In the genomic region with DNA sequence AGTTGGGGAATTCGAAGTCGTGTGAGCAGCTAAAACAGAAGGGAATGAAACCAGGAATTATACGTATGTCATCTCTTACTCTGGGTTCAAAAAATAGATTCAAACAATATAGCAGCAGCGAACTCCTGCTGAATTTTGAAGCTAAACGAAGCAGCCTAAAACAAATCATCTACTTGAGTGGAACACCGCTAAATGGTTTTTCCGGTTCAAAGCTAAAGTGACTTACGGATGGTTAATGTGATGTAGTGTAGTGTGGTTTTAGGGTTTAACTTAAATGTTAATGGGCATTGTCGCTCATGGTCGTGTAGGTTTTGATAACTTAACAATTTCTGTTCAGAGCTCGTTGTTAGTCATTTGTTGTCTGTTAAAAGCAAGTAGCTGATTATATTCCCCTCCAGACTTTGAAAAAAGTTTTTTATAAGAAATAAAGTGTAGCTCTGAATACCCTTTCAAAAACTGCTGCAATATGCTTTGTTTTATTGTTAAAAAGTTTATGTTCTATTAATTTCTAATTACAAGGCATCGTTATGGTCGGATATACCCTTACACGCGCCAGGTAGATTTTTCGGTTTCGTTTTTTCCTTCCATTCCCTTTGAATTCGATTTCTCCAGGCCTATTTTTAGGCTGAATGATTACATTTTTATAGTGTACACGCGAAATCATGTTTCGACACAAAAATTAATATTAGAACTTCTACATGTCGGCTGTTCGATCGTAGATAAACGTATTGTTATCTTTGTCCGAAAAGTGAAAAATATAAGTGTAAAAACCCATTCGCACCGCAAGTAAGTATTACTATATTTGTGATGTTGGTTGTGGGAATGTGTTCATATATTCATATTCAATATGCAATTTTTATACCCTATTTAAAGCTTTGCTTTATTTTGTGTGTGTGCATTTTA, we compare ENCODE assay signal across 7 fruit fly cellular contexts.
TF ChIP-seq lines count a peak whose summit lies in the region.

No protein-coding gene starts in this region.

- peak; percentile 80 to 85 for TF ChIP-seq CTCF in S2 (optimal IDR thresholded peaks at IDR 0.05; lab: Kevin White, UChicago)
- TF ChIP-seq CTCF in whole organism, embryonic (GFP tag; optimal IDR thresholded peaks at IDR 0.05; lab: Kevin White, UChicago): peak; percentile 78

TF ChIP-seq in whole organism, 6 proteins besides CTCF, POLR2A, EP300 and RAD21:
- TF ChIP-seq CG8478 (optimal IDR thresholded peaks at IDR 0.05; lab: Kevin White, UChicago): no peak
- peak; percentile 75 for TF ChIP-seq pan (optimal IDR thresholded peaks at IDR 0.05; lab: Kevin White, UChicago)
- no peak for TF ChIP-seq usp (GFP tag; optimal IDR thresholded peaks at IDR 0.05; lab: Kevin White, UChicago)

TF ChIP-seq in whole organism, adult, 20 proteins besides CTCF, POLR2A, EP300 and RAD21 (continues in another document):
- TF ChIP-seq bab1 (GFP tag; optimal IDR thresholded peaks at IDR 0.05; lab: Kevin White, UChicago) (peak; percentile 87), toe (GFP tag; optimal IDR thresholded peaks at IDR 0.05; lab: Kevin White, UChicago) (no peak), CG1620 (GFP tag; optimal IDR thresholded peaks at IDR 0.05; lab: Kevin White, UChicago) (no peak), tj (GFP tag; optimal IDR thresholded peaks at IDR 0.05; lab: Kevin White, UChicago) (peak; percentile 14), Clk (GFP tag; optimal IDR thresholded peaks at IDR 0.05; lab: Kevin White, UChicago) (no peak), ovo (GFP tag; optimal IDR thresholded peaks at IDR 0.05; lab: Kevin White, UChicago) (no peak), cic (GFP tag; optimal IDR thresholded peaks at IDR 0.05; lab: Kevin White, UChicago) (no peak), CG11617 (GFP tag; optimal IDR thresholded peaks at IDR 0.05; lab: Kevin White, UChicago) (peak; percentile 49), cnc (optimal IDR thresholded peaks at IDR 0.05; lab: Kevin White, UChicago) (no peak), CG7045 (GFP tag; optimal IDR thresholded peaks at IDR 0.05; lab: Kevin White, UChicago) (no peak), CG7101 (tag; optimal IDR thresholded peaks at IDR 0.05; lab: Kevin White, UChicago) (peak; percentile 80), CG5204 (GFP tag; optimal IDR thresholded peaks at IDR 0.05; lab: Kevin White, UChicago) (no peak), pad (GFP tag; optimal IDR thresholded peaks at IDR 0.05; lab: Kevin White, UChicago) (peak; percentile 60), CG14711 (tag; optimal IDR thresholded peaks at IDR 0.05; lab: Kevin White, UChicago) (peak; percentile 74), Crg-1 (GFP tag; optimal IDR thresholded peaks at IDR 0.05; lab: Kevin White, UChicago) (peak; percentile 9)

TF ChIP-seq in whole organism, embryonic, 481 proteins besides CTCF, POLR2A, EP300 and RAD21 (continues in another document):
- peak; percentile 82 for TF ChIP-seq CG18011 (GFP tag; optimal IDR thresholded peaks at IDR 0.05; lab: Kevin White, UChicago)
- no peak for TF ChIP-seq CG2129 (GFP tag; IDR thresholded peaks at IDR 0.05; lab: Robert Waterston, UW; ENCODE audit: partially characterized antibody)
- no peak for TF ChIP-seq Poxn (GFP tag; IDR thresholded peaks at IDR 0.05; lab: Robert Waterston, UW)
- peak; percentile 4 for TF ChIP-seq stwl (tag; optimal IDR thresholded peaks at IDR 0.05; lab: Kevin White, UChicago)
- no peak for TF ChIP-seq hb (GFP tag; IDR thresholded peaks at IDR 0.05; lab: Robert Waterston, UW; ENCODE audit: partially characterized antibody)
- peak; percentile 91 for TF ChIP-seq CG13624 (GFP tag; optimal IDR thresholded peaks at IDR 0.05; lab: Kevin White, UChicago)
- TF ChIP-seq nau (GFP tag; optimal IDR thresholded peaks at IDR 0.05; lab: Kevin White, UChicago): peak; percentile 90
- peak; percentile 87 for TF ChIP-seq zfh2 (GFP tag; optimal IDR thresholded peaks at IDR 0.05; lab: Kevin White, UChicago)
- TF ChIP-seq toy (GFP tag; IDR thresholded peaks at IDR 0.05; lab: Robert Waterston, UW): no peak; the same call in 1 of the 2 replicates
- TF ChIP-seq sug (tag; optimal IDR thresholded peaks at IDR 0.05; lab: Kevin White, UChicago): peak; percentile 65
- no peak for TF ChIP-seq CG8765 (GFP tag; IDR thresholded peaks at IDR 0.05; lab: Robert Waterston, UW)
- peak; percentile 88 for TF ChIP-seq CG31365 (tag; optimal IDR thresholded peaks at IDR 0.05; lab: Kevin White, UChicago)
- no peak for TF ChIP-seq chinmo (GFP tag; IDR thresholded peaks at IDR 0.05; lab: Robert Waterston, UW; ENCODE audit: partially characterized antibody)
- TF ChIP-seq grn (GFP tag; optimal IDR thresholded peaks at IDR 0.05; lab: Kevin White, UChicago): peak; percentile 84
- TF ChIP-seq Opbp (GFP tag; IDR thresholded peaks at IDR 0.05; lab: Robert Waterston, UW; ENCODE audit: partially characterized antibody): no peak

TF ChIP-seq in whole organism, prepupa, 60 proteins besides CTCF, POLR2A, EP300 and RAD21 (continues in another document):
- peak; percentile 96 for TF ChIP-seq Sox14 (GFP tag; optimal IDR thresholded peaks at IDR 0.05; lab: Kevin White, UChicago)
- no peak for TF ChIP-seq svp (GFP tag; lab: Kevin White, UChicago)
- TF ChIP-seq CG6808 (GFP tag; optimal IDR thresholded peaks at IDR 0.05; lab: Kevin White, UChicago): no peak
- TF ChIP-seq vri (GFP tag; optimal IDR thresholded peaks at IDR 0.05; lab: Kevin White, UChicago): peak; percentile 92
- TF ChIP-seq eg (GFP tag; IDR thresholded peaks at IDR 0.05; lab: Robert Waterston, UW): no peak
- TF ChIP-seq CG6854 (GFP tag; optimal IDR thresholded peaks at IDR 0.05; lab: Kevin White, UChicago): peak; percentile 58
- peak; percentile 96 for TF ChIP-seq Hr4 (GFP tag; optimal IDR thresholded peaks at IDR 0.05; lab: Kevin White, UChicago)
- TF ChIP-seq Sox15 (GFP tag; optimal IDR thresholded peaks at IDR 0.05; lab: Kevin White, UChicago): peak; percentile 74
- peak; percentile 95 for TF ChIP-seq OdsH (GFP tag; optimal IDR thresholded peaks at IDR 0.05; lab: Kevin White, UChicago)
- peak; percentile 92 for TF ChIP-seq CG6792 (GFP tag; optimal IDR thresholded peaks at IDR 0.05; lab: Kevin White, UChicago)
- peak; percentile 95 for TF ChIP-seq Eip75B (GFP tag; optimal IDR thresholded peaks at IDR 0.05; lab: Kevin White, UChicago)
- no peak for TF ChIP-seq CG6163 (GFP tag; IDR thresholded peaks at IDR 0.05; lab: Robert Waterston, UW)
- no peak for TF ChIP-seq dsx (GFP tag; optimal IDR thresholded peaks at IDR 0.05; lab: Kevin White, UChicago; ENCODE audit: poor library complexity, severe bottlenecking)
- peak; percentile 94 for TF ChIP-seq Met (GFP tag; optimal IDR thresholded peaks at IDR 0.05; lab: Kevin White, UChicago)
- TF ChIP-seq cyc (GFP tag; optimal IDR thresholded peaks at IDR 0.05; lab: Kevin White, UChicago): peak; percentile 91
- peak; percentile 96 for TF ChIP-seq pdm3 (GFP tag; optimal IDR thresholded peaks at IDR 0.05; lab: Kevin White, UChicago)

TF ChIP-seq in whole organism, pupa, 21 proteins besides CTCF, POLR2A, EP300 and RAD21:
- TF ChIP-seq Pif1B (GFP tag; optimal IDR thresholded peaks at IDR 0.05; lab: Kevin White, UChicago) (peak; percentile 91), CG4496 (GFP tag; IDR thresholded peaks at IDR 0.05; lab: Robert Waterston, UW) (no peak), CG32121 (GFP tag; IDR thresholded peaks at IDR 0.05; lab: Robert Waterston, UW) (peak; percentile 94), CG8301 (tag; optimal IDR thresholded peaks at IDR 0.05; lab: Kevin White, UChicago) (peak; percentile 94), Pif1A (GFP tag; optimal IDR thresholded peaks at IDR 0.05; lab: Kevin White, UChicago) (peak; percentile 97), CG17806 (tag; optimal IDR thresholded peaks at IDR 0.05; lab: Kevin White, UChicago) (peak; percentile 89), gl (tag; optimal IDR thresholded peaks at IDR 0.05; lab: Kevin White, UChicago) (peak; percentile 84), CG15710 (tag; optimal IDR thresholded peaks at IDR 0.05; lab: Kevin White, UChicago) (peak; percentile 82), CG34367 (tag; optimal IDR thresholded peaks at IDR 0.05; lab: Kevin White, UChicago) (peak; percentile 90), CG13204 (GFP tag; optimal IDR thresholded peaks at IDR 0.05; lab: Kevin White, UChicago) (no peak), Snoo (tag; optimal IDR thresholded peaks at IDR 0.05; lab: Kevin White, UChicago) (peak; percentile 89), EcR (GFP tag; optimal IDR thresholded peaks at IDR 0.05; lab: Kevin White, UChicago) (no peak), fd96Ca (GFP tag; IDR thresholded peaks at IDR 0.05; lab: Robert Waterston, UW) (no peak), Ets98B (GFP tag; IDR thresholded peaks at IDR 0.05; lab: Robert Waterston, UW) (no peak; the same call in 1 of the 2 replicates), D1 (tag; optimal IDR thresholded peaks at IDR 0.05; lab: Kevin White, UChicago) (peak; percentile 48), CG14655 (GFP tag; optimal IDR thresholded peaks at IDR 0.05; lab: Kevin White, UChicago) (peak; percentile 95), CG9948 (tag; optimal IDR thresholded peaks at IDR 0.05; lab: Kevin White, UChicago) (peak; percentile 90)

TF ChIP-seq in whole organism, wandering third instar larva, 38 proteins besides CTCF, POLR2A, EP300 and RAD21 (continues in another document):
- no peak for TF ChIP-seq dl (GFP tag; optimal IDR thresholded peaks at IDR 0.05; lab: Kevin White, UChicago; ENCODE audit: insufficient read depth in 1 of 2, partially characterized antibody in 2 of 2)
- no peak for TF ChIP-seq dsf (GFP tag; optimal IDR thresholded peaks at IDR 0.05; lab: Kevin White, UChicago; ENCODE audit: borderline replicate concordance)
- peak; percentile 82 for TF ChIP-seq CrebA (GFP tag; optimal IDR thresholded peaks at IDR 0.05; lab: Kevin White, UChicago; ENCODE audit: borderline replicate concordance)
- TF ChIP-seq sage (GFP tag; optimal IDR thresholded peaks at IDR 0.05; lab: Kevin White, UChicago): peak; percentile 72
- peak; percentile 67 for TF ChIP-seq CG32264 (GFP tag; optimal IDR thresholded peaks at IDR 0.05; lab: Kevin White, UChicago)
- TF ChIP-seq ey (GFP tag; optimal IDR thresholded peaks at IDR 0.05; lab: Kevin White, UChicago): peak; percentile 92
- TF ChIP-seq Hr83 (GFP tag; optimal IDR thresholded peaks at IDR 0.05; lab: Kevin White, UChicago; ENCODE audit: poor library complexity, severe bottlenecking): peak; percentile 30
- peak; percentile 91 for TF ChIP-seq OdsH (GFP tag; optimal IDR thresholded peaks at IDR 0.05; lab: Kevin White, UChicago)
- TF ChIP-seq HLH106 (tag; optimal IDR thresholded peaks at IDR 0.05; lab: Kevin White, UChicago): no peak
- peak; percentile 86 for TF ChIP-seq psq (GFP tag; optimal IDR thresholded peaks at IDR 0.05; lab: Kevin White, UChicago)
- no peak for TF ChIP-seq jim (GFP tag; optimal IDR thresholded peaks at IDR 0.05; lab: Kevin White, UChicago)
- TF ChIP-seq Sp1 (GFP tag; optimal IDR thresholded peaks at IDR 0.05; lab: Kevin White, UChicago): no peak
- TF ChIP-seq N (GFP tag; optimal IDR thresholded peaks at IDR 0.05; lab: Kevin White, UChicago): no peak
- peak; percentile 69 for TF ChIP-seq Jra (GFP tag; optimal IDR thresholded peaks at IDR 0.05; lab: Kevin White, UChicago)
- TF ChIP-seq Mio (GFP tag; optimal IDR thresholded peaks at IDR 0.05; lab: Kevin White, UChicago): no peak
- peak; percentile 86 for TF ChIP-seq brk (GFP tag; optimal IDR thresholded peaks at IDR 0.05; lab: Kevin White, UChicago)
- no peak for TF ChIP-seq Dfd (GFP tag; optimal IDR thresholded peaks at IDR 0.05; lab: Kevin White, UChicago)
- no peak for TF ChIP-seq Hr78 (GFP tag; optimal IDR thresholded peaks at IDR 0.05; lab: Kevin White, UChicago)
- peak; percentile 91 for TF ChIP-seq h (GFP tag; optimal IDR thresholded peaks at IDR 0.05; lab: Kevin White, UChicago)
